Fruit fly (Drosophila melanogaster): ENCODE measurements around the gene RpL7.

RpL7 gene

dm6 chr2L:10220501-10221386 is 19.9 kb downstream of the RpL7 start, which contains the start of the genes Npc1a and Prosalpha6:
Gene Npc1a (minus strand): TSS chr2L:10221216.
Gene Prosalpha6 (plus strand): TSS chr2L:10221351.
- TF ChIP-seq noc (tag; optimal IDR thresholded peaks at IDR 0.05), result no peak

DNA sequence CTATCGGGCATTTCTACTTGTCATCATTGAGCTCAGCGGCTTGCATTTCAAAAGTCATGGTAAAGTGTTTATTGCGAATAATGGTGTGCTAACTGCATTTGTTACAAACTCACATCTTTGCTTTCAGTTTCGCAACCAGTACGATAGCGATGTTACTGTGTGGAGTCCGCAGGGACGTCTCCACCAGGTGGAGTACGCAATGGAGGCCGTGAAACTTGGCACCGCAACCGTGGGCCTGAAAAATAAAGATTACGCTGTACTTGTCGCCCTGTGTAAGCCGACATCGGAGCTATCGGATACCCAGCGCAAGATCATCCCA is 20.5 kb downstream of the RpL7 start:
- no peak for TF ChIP-seq noc (tag; optimal IDR thresholded peaks at IDR 0.05)

DNA sequence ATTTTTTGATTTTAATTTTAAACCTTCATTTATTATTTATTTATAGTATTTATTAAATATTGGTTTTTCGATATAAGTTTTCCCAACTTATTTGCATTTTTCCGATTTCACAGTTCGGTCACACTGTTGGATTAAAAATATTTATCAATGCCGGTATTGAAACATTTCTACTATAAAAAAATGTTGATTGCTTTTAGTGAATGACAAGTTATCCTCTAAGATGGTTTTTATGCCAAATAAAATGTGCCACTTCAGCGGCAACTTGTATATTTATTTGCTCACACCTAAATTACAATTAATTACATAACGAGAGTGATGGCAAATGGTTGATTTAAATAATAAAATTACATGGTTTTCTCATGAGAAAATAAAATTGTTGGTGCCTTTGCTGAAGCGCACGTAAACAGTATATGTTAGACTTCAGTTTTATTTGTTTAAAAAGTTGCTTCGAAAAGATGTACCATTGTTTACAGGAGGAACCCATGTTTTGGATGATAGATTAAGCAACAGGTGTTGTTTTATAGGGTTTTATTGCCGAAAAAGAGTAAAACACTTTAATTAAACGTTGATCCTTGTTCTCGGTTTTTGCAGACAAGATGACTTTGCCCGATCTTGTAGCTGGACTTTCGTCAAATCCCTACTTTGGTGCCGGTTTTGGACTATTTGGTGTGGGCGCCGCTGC is 21.9 kb downstream of the RpL7 start, which contains the start of gene Bcs1:
Gene Bcs1, plus strand, starts transcription at position 108 of the 682 bp plus-strand sequence.
- no peak for TF ChIP-seq noc (tag; optimal IDR thresholded peaks at IDR 0.05)

dm6 chr2L:10226213-10226723 is 25.5 kb downstream of the RpL7 start:
- TF ChIP-seq noc (tag; optimal IDR thresholded peaks at IDR 0.05), result no peak

dm6 chr2L:10226724-10227407 is 26.1 kb downstream of the RpL7 start, which contains the start of gene CG5708:
Gene CG5708 (minus strand): TSS chr2L:10226808.
- TF ChIP-seq noc (tag; optimal IDR thresholded peaks at IDR 0.05), result no peak

DNA sequence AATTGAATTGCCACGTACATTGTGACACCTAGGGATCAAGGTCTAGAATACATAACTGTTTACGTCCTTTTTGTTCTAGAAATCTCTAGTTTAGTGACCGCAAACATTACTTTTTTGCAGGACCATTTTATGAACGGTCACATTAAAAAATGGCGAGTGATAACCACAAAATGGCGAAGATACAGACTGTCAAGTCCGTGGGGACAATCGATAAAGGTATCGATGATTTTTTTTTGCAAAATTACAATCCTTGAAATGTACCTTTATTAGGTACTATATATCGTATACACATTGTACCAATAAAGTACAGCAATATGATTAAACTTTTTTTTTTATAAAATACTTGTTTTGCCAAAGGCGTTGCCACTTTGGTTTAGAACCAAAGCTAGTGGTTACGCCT is 29.7 kb downstream of the RpL7 start:
- TF ChIP-seq noc (tag; optimal IDR thresholded peaks at IDR 0.05), result no peak

DNA sequence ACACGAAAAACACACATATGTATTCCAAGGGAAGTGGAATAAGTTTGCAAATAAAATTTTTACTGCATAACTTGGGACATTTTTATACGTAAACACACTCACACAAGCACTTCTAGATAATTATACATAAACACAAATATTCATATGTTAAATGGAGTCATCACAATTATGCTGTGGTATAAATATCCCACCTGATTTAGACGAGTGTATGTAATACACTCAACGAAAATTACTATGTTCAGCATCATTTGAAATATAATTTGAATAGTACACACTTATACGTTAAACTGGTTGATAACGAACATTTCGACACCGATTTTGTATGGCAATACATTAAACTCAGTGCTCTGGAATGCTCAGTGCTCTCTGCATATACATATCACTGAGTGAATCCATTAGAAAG is 30.3 kb downstream of the RpL7 start:
- no peak for TF ChIP-seq noc (tag; optimal IDR thresholded peaks at IDR 0.05)

DNA sequence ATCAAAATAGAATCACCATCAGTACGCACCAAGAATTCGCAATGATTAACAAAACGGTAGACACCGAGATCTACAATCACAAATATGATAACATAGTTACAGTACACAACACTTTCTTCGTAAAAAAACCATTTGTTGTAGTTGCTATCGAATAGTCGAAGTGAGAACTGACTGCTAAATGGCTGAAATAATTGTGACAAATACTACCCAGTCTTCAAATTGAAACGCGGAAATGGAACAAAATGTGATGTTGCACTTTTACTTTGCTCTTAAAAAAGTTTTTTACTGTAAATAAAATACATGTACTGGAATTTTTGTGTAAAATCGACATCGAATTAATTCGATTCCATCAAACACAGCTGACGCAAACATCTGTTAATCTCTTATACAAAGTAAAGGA is 30.7 kb downstream of the RpL7 start, which contains the start of gene ova:
Gene ova, minus strand, starts transcription at position 183 of the 400 bp plus-strand sequence.
- TF ChIP-seq noc (tag; optimal IDR thresholded peaks at IDR 0.05), result no peak

dm6 chr2L:10232152-10232816 is 31.5 kb downstream of the RpL7 start, which contains the start of gene eEF1delta:
Gene eEF1delta (plus strand): TSS chr2L:10232507.
- TF ChIP-seq noc (tag; optimal IDR thresholded peaks at IDR 0.05), result no peak

DNA sequence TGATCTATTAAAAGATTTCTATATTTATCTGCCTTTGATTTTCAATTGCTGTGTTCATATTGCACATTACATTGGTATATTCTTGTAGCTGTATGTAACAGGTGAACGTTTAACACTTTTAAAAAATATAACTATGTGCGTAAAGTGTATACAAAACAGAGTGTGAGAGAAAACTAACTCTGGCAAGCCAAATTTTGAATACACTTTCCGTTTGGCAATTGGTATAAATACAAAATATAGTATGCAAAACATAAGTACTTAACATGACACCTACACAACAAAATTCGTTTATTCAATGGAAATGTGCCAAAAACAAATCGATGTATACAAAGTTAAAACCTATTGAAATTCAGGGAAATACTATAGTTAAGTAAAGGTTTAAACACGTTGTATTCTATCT is 32.0 kb downstream of the RpL7 start:
- TF ChIP-seq noc (tag; optimal IDR thresholded peaks at IDR 0.05), result no peak

- no peak for TF ChIP-seq noc (tag; optimal IDR thresholded peaks at IDR 0.05)
Observed at dm6 chr2L:10237725-10238446, 37.1 kb downstream of the RpL7 start, which contains the start of gene mthl15. Gene mthl15 (minus strand): TSS chr2L:10238317.

DNA sequence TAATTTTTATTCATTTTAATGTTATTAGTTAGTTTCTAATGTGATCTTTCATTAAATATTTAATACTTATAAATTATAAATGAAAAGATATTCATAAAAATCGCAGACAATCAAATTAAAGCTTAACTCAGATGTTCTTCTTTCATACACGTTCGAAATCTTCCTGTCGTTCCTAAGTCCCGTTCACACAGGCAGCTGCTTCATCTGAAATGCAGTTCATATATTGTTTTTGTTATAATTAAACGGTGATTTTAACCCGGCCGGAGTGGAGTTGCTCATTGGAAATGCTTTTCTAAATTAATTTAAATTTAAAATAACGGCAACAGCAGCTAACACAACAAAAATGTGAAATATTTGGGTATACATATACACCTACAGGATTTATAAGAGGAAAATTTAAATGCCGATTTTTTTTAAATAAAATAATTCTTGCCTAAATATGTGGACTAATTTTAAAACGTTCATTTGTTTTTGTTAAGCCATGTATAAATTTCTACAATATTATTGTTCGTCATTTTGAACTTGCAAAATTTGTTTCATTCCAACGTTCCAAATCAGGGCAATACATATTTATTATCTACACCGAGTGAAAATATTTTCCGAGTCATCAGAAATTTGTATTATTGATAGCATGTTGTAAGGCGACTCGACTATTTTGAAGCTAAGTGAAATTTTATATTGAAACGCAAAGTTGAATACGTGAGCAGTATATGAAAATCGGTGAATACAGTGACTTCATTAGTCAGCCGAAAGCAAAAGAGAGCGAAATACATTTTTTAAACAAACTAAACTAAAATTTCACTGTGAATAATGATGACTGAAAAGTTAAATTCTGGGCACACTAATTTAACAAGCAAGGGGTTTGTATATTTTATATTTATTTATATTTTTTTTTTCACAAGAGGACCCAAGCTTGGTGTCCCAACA is 38.2 kb downstream of the RpL7 start, which contains the start of gene me31B:
Gene me31B, plus strand, starts transcription at position 616 of the 927 bp plus-strand sequence.
- TF ChIP-seq noc (tag; optimal IDR thresholded peaks at IDR 0.05), result no peak

dm6 chr2L:10246785-10247190 is 46.0 kb downstream of the RpL7 start, which contains the start of gene chico:
Gene chico (minus strand): TSS chr2L:10247078.
- no peak for TF ChIP-seq noc (tag; optimal IDR thresholded peaks at IDR 0.05)

Measured in whole organism, larva.